Fruit fly (Drosophila melanogaster) whole organism, wandering third instar larva: ENCODE results near the gene Aptx.

Source experiments
- Dfd ChIP-seq: fragments of >200 bp; optimal IDR thresholded peaks from 2 replicates; lab custom pipeline; 2017; ENCODE audit warnings: missing biosample characterization, missing genetic modification characterization
- fru ChIP-seq: fragments of 200-800 bp; sonication (Bioruptor generic); optimal IDR thresholded peaks from 3 replicates; lab custom pipeline; 2016; ENCODE audit warnings: missing biosample characterization, mild to moderate bottlenecking, missing genetic modification characterization
- pan ChIP-seq: fragments of >200 bp; optimal IDR thresholded peaks from 2 replicates; lab custom pipeline; 2017

DNA sequence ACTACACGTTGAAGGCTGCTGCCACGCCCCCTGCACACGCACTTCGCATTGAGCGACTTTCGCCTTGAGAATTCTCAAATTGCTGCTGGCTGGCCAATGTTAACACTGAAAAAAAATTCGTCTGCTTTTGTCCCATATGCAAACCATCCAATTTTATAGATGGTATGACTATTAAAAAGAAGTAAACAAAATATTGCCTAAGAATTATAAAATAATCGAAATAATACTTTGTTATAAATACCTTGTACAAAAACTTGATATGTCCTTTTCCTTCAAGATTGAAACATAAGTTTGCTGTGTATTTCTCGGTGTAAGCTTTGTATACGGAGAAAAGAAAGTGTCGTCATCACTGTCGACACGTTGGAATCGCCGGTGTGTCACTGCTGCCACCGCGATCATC, 40.4 kb upstream of the Aptx start:
- no peak for TF ChIP-seq Dfd (GFP tag; lab: Kevin White, UChicago)
- TF ChIP-seq pan (lab: Kevin White, UChicago), result no peak
- TF ChIP-seq fru (GFP tag; lab: Kevin White, UChicago), result no peak
